Fruit fly (Drosophila melanogaster) whole organism, pupa: Measurements from ENCODE around the gene Vm26Ac.
A peak's percentile ranks its signal among the peaks of the same experiment; 100 is the strongest.

Source experiments
- CG10348 ChIP-seq: fragments of 200-800 bp; sonication (Bioruptor generic); IDR thresholded peaks from 2 replicates; pipeline ENCODE4 v1.3.6; 2022; ENCODE audit warnings: missing biosample characterization, missing genetic modification characterization
- CG12605 ChIP-seq: fragments of 200-800 bp; sonication (Bioruptor generic); IDR thresholded peaks from 2 replicates; pipeline ENCODE4 v1.3.6; 2022; ENCODE audit warnings: missing biosample characterization, missing genetic modification characterization
- CG13204 ChIP-seq: fragments of 200-800 bp; sonication (Bioruptor generic); optimal IDR thresholded peaks from 2 replicates; lab custom pipeline; 2018; ENCODE audit warnings: missing biosample characterization, mild to moderate bottlenecking, missing genetic modification characterization, moderate library complexity
- CG14655 ChIP-seq: fragments of 200-800 bp; sonication (Bioruptor generic); optimal IDR thresholded peaks from 3 replicates; lab custom pipeline; 2017; ENCODE audit warnings: mild to moderate bottlenecking, missing biosample characterization, missing genetic modification reagents, missing genetic modification characterization
- CG15710 ChIP-seq: fragments of 200-800 bp; sonication (Bioruptor generic); optimal IDR thresholded peaks from 2 replicates; lab custom pipeline; 2018; ENCODE audit warnings: missing biosample characterization, mild to moderate bottlenecking, missing genetic modification characterization, moderate library complexity
- CG17806 ChIP-seq: fragments of 200-800 bp; sonication (Bioruptor generic); optimal IDR thresholded peaks from 2 replicates; lab custom pipeline; 2018; ENCODE audit warnings: missing biosample characterization, mild to moderate bottlenecking, missing genetic modification characterization, moderate library complexity
- CG32121 ChIP-seq: fragments of 200-800 bp; sonication (Bioruptor generic); IDR thresholded peaks from 2 replicates; pipeline ENCODE4 v1.3.6; 2022; ENCODE audit warnings: missing biosample characterization, missing genetic modification characterization
- CG34367 ChIP-seq: fragments of 200-800 bp; sonication (Bioruptor generic); optimal IDR thresholded peaks from 2 replicates; lab custom pipeline; 2018; ENCODE audit warnings: missing biosample characterization, mild to moderate bottlenecking, missing genetic modification characterization
- CG4496 ChIP-seq: fragments of 200-800 bp; sonication (Bioruptor generic); IDR thresholded peaks from 3 replicates; pipeline ENCODE4 v1.3.6; 2022; ENCODE audit warnings: missing biosample characterization, missing genetic modification characterization
- CG8159 ChIP-seq: fragments of 200-800 bp; sonication (Bioruptor generic); optimal IDR thresholded peaks from 3 replicates; lab custom pipeline; 2018; ENCODE audit warnings: missing biosample characterization, mild to moderate bottlenecking, missing genetic modification characterization, moderate library complexity
- CG8301 ChIP-seq: fragments of 200-800 bp; sonication (Bioruptor generic); optimal IDR thresholded peaks from 2 replicates; lab custom pipeline; 2018; ENCODE audit warnings: missing biosample characterization, mild to moderate bottlenecking, missing genetic modification characterization
- CG9948 ChIP-seq: fragments of 200-800 bp; sonication (Bioruptor generic); optimal IDR thresholded peaks from 2 replicates; lab custom pipeline; 2018; ENCODE audit warnings: missing biosample characterization, mild to moderate bottlenecking, missing genetic modification characterization, moderate library complexity
- D1 ChIP-seq: fragments of 200-800 bp; sonication (Bioruptor generic); optimal IDR thresholded peaks from 2 replicates; lab custom pipeline; 2018; ENCODE audit warnings: missing biosample characterization, mild to moderate bottlenecking, missing genetic modification characterization, moderate library complexity
- EcR ChIP-seq: fragments of 200-800 bp; sonication (Bioruptor generic); optimal IDR thresholded peaks from 3 replicates; lab custom pipeline; 2019; ENCODE audit warnings: missing biosample characterization, missing genetic modification characterization, mild to moderate bottlenecking, moderate library complexity, missing genetic modification reagents
- Ets98B ChIP-seq: fragments of 200-800 bp; sonication (Bioruptor generic); IDR thresholded peaks from 2 replicates; pipeline ENCODE4 v1.3.6; 2022; ENCODE audit warnings: missing biosample characterization, missing genetic modification characterization
- Pif1A ChIP-seq: fragments of 200-800 bp; sonication (Bioruptor generic); optimal IDR thresholded peaks from 3 replicates; lab custom pipeline; 2016; ENCODE audit warnings: missing biosample characterization, missing genetic modification characterization
- Pif1B ChIP-seq: fragments of 200-800 bp; sonication (Bioruptor generic); optimal IDR thresholded peaks from 3 replicates; lab custom pipeline; 2016; ENCODE audit warnings: missing biosample characterization, missing genetic modification characterization
- Snoo ChIP-seq: fragments of 200-800 bp; sonication (Bioruptor generic); optimal IDR thresholded peaks from 3 replicates; lab custom pipeline; 2017; ENCODE audit warnings: missing biosample characterization, mild to moderate bottlenecking, missing genetic modification characterization, inconsistent platforms
- fd96Ca ChIP-seq: fragments of 200-800 bp; sonication (Bioruptor generic); IDR thresholded peaks from 3 replicates; pipeline ENCODE4 v1.3.6; 2022; ENCODE audit warnings: missing biosample characterization, missing genetic modification characterization
- gl ChIP-seq: fragments of 200-800 bp; sonication (Bioruptor generic); optimal IDR thresholded peaks from 2 replicates; lab custom pipeline; 2018; ENCODE audit warnings: missing biosample characterization, mild to moderate bottlenecking, missing genetic modification characterization
- rn ChIP-seq: fragments of 200-800 bp; sonication (Bioruptor generic); IDR thresholded peaks from 2 replicates; pipeline ENCODE4 v1.3.6; 2022; ENCODE audit warnings: missing biosample characterization, missing genetic modification characterization

Vm26Ac gene

DNA sequence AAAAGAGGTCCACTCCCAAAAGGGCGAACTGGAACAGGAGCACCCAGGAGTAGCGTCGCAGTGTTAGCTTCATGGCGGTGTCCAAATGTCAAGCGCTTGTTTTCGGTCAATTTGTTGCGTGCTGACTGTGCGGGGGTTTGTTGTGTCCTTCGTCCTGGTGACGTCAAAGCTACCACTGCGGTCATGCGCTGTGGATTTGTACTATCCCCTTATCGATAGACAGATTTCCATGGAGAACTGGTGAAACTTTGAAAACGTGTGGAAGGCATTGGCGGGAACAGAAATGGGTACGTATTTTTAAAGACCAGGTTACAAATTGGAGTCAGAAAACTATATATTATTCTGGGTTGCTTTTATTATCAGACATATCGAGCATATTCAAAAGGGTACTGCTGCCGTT is 2.3 kb downstream of the Vm26Ac start, which contains the start of gene CG13999:
Gene CG13999, minus strand, starts transcription at position 314 of the 400 bp plus-strand sequence.
- TF ChIP-seq CG15710 (tag; lab: Kevin White, UChicago) (no peak), CG8159 (no peak), Ets98B (GFP tag; lab: Robert Waterston, UW) (no peak), rn (GFP tag; lab: Robert Waterston, UW) (no peak), CG32121 (GFP tag; lab: Robert Waterston, UW) (no peak), CG4496 (GFP tag; lab: Robert Waterston, UW) (no peak), Pif1B (no peak), CG12605 (GFP tag; lab: Robert Waterston, UW) (no peak)
- TF ChIP-seq, all 21 proteins: peak for 0

- TF ChIP-seq Snoo (no peak), CG15710 (tag; lab: Kevin White, UChicago) (peak; percentile 16), CG4496 (GFP tag; lab: Robert Waterston, UW) (no peak), rn (GFP tag; lab: Robert Waterston, UW) (peak; percentile 15; the same call in 1 of the 2 replicates), CG32121 (GFP tag; lab: Robert Waterston, UW) (0 out of 2 replicates have a peak, but pooled peaks have one; percentile 40)
Measured at dm6 chr2L:5948775-5949526, 9.5 kb downstream of the Vm26Ac start, which contains the start of gene CG9044. TSS of gene CG9044 (plus strand) at chr2L:5949450.

DNA sequence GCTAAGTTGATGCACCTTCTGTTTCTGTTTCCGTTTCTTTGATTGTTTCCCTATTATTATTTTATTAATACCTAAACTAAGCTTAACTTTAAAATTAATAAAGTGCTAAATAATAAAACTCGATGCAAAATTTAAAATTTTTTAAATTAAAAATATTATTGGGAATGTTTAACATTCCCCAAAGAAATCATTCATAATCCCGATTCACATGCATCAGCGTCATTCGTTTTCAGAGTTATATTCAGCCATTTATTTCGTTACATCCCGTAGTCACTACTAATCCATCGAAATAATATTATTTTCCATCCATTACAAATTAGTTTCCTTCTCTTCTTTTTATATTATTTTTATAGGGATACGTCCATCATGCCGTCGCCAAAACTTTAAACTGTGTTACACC is 10.9 kb downstream of the Vm26Ac start:
- TF ChIP-seq CG32121 (GFP tag; lab: Robert Waterston, UW): no peak
- no peak for TF ChIP-seq Snoo
- no peak for TF ChIP-seq CG10348 (GFP tag; lab: Robert Waterston, UW)
- TF ChIP-seq Pif1B: no peak
- TF ChIP-seq CG17806 (tag; lab: Kevin White, UChicago): no peak
- TF ChIP-seq CG9948 (tag; lab: Kevin White, UChicago): no peak
- no peak for TF ChIP-seq rn (GFP tag; lab: Robert Waterston, UW)
- TF ChIP-seq EcR (GFP tag; lab: Kevin White, UChicago): no peak

DNA sequence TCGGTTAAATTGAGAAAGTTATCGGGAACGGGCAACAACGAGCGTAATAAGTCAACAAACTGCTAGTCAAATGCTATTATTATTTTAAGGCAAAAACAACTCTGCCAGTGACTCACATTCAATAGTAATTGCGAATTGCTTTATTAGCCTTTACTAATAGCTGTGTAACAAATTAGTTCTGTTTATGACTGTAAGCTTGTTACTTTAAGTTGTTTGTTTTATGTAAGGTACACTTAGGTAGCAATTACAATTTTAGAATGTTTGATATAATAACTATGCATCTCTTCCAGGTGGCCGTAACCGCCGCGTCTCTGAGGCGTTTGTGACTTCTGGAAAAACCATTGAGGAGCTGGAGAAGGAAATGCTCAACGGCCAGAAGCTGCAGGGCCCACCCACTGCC is 11.7 kb downstream of the Vm26Ac start:
- TF ChIP-seq CG34367 (no peak), CG9948 (tag; lab: Kevin White, UChicago) (no peak), CG8159 (no peak), Pif1B (no peak), CG4496 (GFP tag; lab: Robert Waterston, UW) (no peak), EcR (GFP tag; lab: Kevin White, UChicago) (no peak), CG12605 (GFP tag; lab: Robert Waterston, UW) (no peak), CG15710 (tag; lab: Kevin White, UChicago) (no peak), rn (GFP tag; lab: Robert Waterston, UW) (no peak)

DNA sequence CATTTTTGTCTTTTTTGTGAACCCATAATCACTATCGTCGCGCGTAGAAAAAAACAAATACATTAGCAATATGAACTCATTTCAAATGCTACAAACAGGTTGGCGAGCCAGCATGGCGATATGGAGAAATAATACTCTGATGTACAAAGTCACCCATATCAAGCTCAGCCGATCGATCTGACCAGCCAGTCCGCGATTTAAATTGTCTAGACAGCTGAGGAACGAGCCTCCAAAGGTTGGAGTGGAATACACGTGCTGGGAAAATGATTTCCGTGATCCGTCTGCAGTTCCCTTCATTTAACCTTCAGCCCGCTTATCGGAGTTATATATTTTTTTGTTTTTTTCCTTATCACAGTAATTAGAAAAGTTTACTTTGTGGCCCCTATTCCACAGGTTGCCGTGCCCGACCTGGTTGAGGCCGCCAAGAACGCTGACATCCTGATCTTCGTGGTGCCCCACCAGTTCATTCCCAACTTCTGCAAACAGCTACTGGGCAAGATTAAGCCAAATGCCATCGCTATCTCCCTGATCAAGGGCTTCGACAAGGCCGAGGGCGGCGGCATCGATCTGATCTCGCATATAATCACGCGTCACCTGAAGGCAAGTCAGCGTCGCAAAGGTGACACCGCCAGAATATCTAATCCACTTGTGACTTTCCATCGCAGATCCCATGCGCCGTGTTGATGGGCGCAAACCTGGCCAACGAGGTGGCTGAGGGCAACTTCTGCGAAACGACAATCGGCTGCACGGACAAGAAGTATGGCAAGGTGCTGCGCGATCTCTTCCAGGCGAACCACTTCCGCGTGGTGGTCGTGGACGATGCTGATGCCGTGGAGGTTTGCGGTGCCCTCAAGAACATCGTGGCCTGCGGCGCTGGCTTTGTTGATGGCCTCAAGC is 12.5 kb downstream of the Vm26Ac start:
- no peak for TF ChIP-seq CG17806 (tag; lab: Kevin White, UChicago)
- TF ChIP-seq rn (GFP tag; lab: Robert Waterston, UW): no peak
- TF ChIP-seq CG12605 (GFP tag; lab: Robert Waterston, UW): no peak
- TF ChIP-seq Pif1B: no peak
- no peak for TF ChIP-seq CG10348 (GFP tag; lab: Robert Waterston, UW)
- no peak for TF ChIP-seq CG14655
- TF ChIP-seq CG34367: no peak
- no peak for TF ChIP-seq CG8159
- no peak for TF ChIP-seq D1
- TF ChIP-seq CG9948 (tag; lab: Kevin White, UChicago): no peak
- TF ChIP-seq CG13204 (GFP tag; lab: Kevin White, UChicago): no peak
- TF ChIP-seq CG8301 (tag; lab: Kevin White, UChicago): no peak
- TF ChIP-seq Pif1A (GFP tag; lab: Kevin White, UChicago): no peak
- TF ChIP-seq CG15710 (tag; lab: Kevin White, UChicago): no peak
- TF ChIP-seq gl: no peak
- TF ChIP-seq Snoo: no peak
- TF ChIP-seq CG4496 (GFP tag; lab: Robert Waterston, UW): no peak
- no peak for TF ChIP-seq fd96Ca (GFP tag; lab: Robert Waterston, UW)
